Fruit fly (Drosophila melanogaster) whole organism, embryonic: ENCODE results near the gene CG8891.

Experiments used
- CG15073 ChIP-seq: fragments of 200-800 bp; sonication (Bioruptor generic); optimal IDR thresholded peaks from 2 replicates; lab custom pipeline; 2016; ENCODE audit warnings: missing biosample characterization, missing genetic modification characterization
- Sox100B ChIP-seq: fragments of 200-800 bp; sonication (Bioruptor generic); optimal IDR thresholded peaks from 3 replicates; lab custom pipeline; 2018; ENCODE audit warnings: missing biosample characterization, mild to moderate bottlenecking, missing genetic modification characterization

DNA sequence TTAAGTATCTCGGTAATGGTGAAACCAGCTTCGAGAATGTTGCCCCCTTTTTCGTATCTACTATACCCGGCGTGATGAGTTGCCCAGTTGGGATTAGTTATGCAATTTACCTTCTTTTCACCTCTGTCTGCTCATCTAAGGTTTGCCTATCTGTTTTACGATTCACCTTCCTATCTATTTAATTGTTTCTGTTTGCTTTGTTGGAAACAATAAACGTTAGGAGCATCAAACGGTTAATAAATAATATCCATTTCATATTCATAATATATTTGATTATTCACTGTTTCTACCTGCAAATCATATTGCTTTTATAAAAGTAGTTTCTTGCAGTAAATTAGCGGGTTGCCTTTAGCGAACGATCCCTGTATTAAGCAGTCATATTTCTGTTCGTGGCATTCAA, 28.1 kb upstream of the CG8891 start:
- TF ChIP-seq CG15073 (GFP tag; lab: Kevin White, UChicago) (no peak), Sox100B (GFP tag; lab: Kevin White, UChicago) (no peak)
